Fruit fly (Drosophila melanogaster): ENCODE measurements around the gene CG7453.
A peak's percentile ranks its signal among the peaks of the same experiment; 100 is the strongest.

Gene CG7453

dm6 chrX:19147939-19148641, 31.9 kb upstream of the CG7453 start (continued):
- peak; percentile 53; the same call in 1 of the 3 replicates for TF ChIP-seq sr (GFP tag; IDR thresholded peaks at IDR 0.05)

- TF ChIP-seq CG2120 (GFP tag; optimal IDR thresholded peaks at IDR 0.05), result peak; percentile 48
- TF ChIP-seq Ets65A (GFP tag), result peak; percentile 40
- peak; percentile 52 for TF ChIP-seq sens (GFP tag)
- no peak for TF ChIP-seq dati (GFP tag; IDR thresholded peaks at IDR 0.05)
- TF ChIP-seq D19A (tag; optimal IDR thresholded peaks at IDR 0.05), result peak; percentile 26
- TF ChIP-seq Med (GFP tag), result peak; percentile 28
- no peak for TF ChIP-seq ham (GFP tag; IDR thresholded peaks at IDR 0.05)
- TF ChIP-seq slbo (GFP tag; IDR thresholded peaks at IDR 0.05), result 0 out of 2 replicates have a peak, but pooled peaks have one; percentile 5
These were observed 31.0 kb upstream of the CG7453 start for dm6 chrX:19148798-19149510.

dm6 chrX:19149511-19149876, 30.5 kb upstream of the CG7453 start:
- TF ChIP-seq Drgx (GFP tag; IDR thresholded peaks at IDR 0.05), result 0 out of 2 replicates have a peak, but pooled peaks have one; percentile 21
- no peak for TF ChIP-seq ab (GFP tag; optimal IDR thresholded peaks at IDR 0.05)
- no peak for TF ChIP-seq Max (GFP tag; optimal IDR thresholded peaks at IDR 0.05)
- 0 out of 3 replicates have a peak, but pooled peaks have one; percentile 24 for TF ChIP-seq CG6791 (GFP tag; IDR thresholded peaks at IDR 0.05; ENCODE audit: partially characterized antibody)

- no peak for TF ChIP-seq Hey (tag; optimal IDR thresholded peaks at IDR 0.05)
- no peak for TF ChIP-seq CG12236 (GFP tag; optimal IDR thresholded peaks at IDR 0.05)
- peak; percentile 78 for TF ChIP-seq dmrt99B (tag; optimal IDR thresholded peaks at IDR 0.05)
- peak; percentile 61 for TF ChIP-seq CG13424 (tag; optimal IDR thresholded peaks at IDR 0.05)
- peak; percentile 67 for TF ChIP-seq Xrp1 (GFP tag; IDR thresholded peaks at IDR 0.05)
- TF ChIP-seq tin (GFP tag; optimal IDR thresholded peaks at IDR 0.05), result peak; percentile 57
- peak; percentile 64 for TF ChIP-seq Ptx1 (GFP tag; IDR thresholded peaks at IDR 0.05)
- TF ChIP-seq lmd (GFP tag; IDR thresholded peaks at IDR 0.05), result peak; percentile 50; the same call in 1 of the 2 replicates
- 0 out of 2 replicates have a peak, but pooled peaks have one; percentile 19 for TF ChIP-seq CG11247 (GFP tag; IDR thresholded peaks at IDR 0.05)
- peak; percentile 66 for TF ChIP-seq CG12391 (tag; optimal IDR thresholded peaks at IDR 0.05)
- no peak for TF ChIP-seq abd-A (tag; optimal IDR thresholded peaks at IDR 0.05)
- TF ChIP-seq schlank (tag; optimal IDR thresholded peaks at IDR 0.05), result no peak
- TF ChIP-seq Med (GFP tag), result peak; percentile 67
- peak; percentile 71 for TF ChIP-seq CG2712 (tag; optimal IDR thresholded peaks at IDR 0.05)
- TF ChIP-seq lbe (GFP tag; optimal IDR thresholded peaks at IDR 0.05), result peak; percentile 58
- TF ChIP-seq HHEX (GFP tag; optimal IDR thresholded peaks at IDR 0.05), result peak; percentile 40
- TF ChIP-seq hkb (optimal IDR thresholded peaks at IDR 0.05), result no peak
- TF ChIP-seq hkb (GFP tag; IDR thresholded peaks at IDR 0.05), result peak; percentile 59
- TF ChIP-seq Max (GFP tag; optimal IDR thresholded peaks at IDR 0.05), result peak; percentile 55
- TF ChIP-seq so (GFP tag; IDR thresholded peaks at IDR 0.05), result 0 out of 3 replicates have a peak, but pooled peaks have one; percentile 8
- no peak for TF ChIP-seq sr (GFP tag; IDR thresholded peaks at IDR 0.05)
- TF ChIP-seq dysf (GFP tag; IDR thresholded peaks at IDR 0.05), result peak; percentile 61
- peak in 1 of 3 experiments; percentile 64 for TF ChIP-seq lola (GFP tag; optimal IDR thresholded peaks at IDR 0.05)
- peak; percentile 38 for TF ChIP-seq NfI (GFP tag; optimal IDR thresholded peaks at IDR 0.05)
- no peak for TF ChIP-seq psq (GFP tag; optimal IDR thresholded peaks at IDR 0.05)
- TF ChIP-seq CkIIα-i1 (GFP tag; IDR thresholded peaks at IDR 0.05), result no peak
- TF ChIP-seq nmo (GFP tag; optimal IDR thresholded peaks at IDR 0.05), result peak; percentile 72
- TF ChIP-seq trem (tag; optimal IDR thresholded peaks at IDR 0.05), result no peak
- no peak for TF ChIP-seq ems (GFP tag; optimal IDR thresholded peaks at IDR 0.05)
- TF ChIP-seq CG9727 (GFP tag; optimal IDR thresholded peaks at IDR 0.05), result peak; percentile 73
- TF ChIP-seq wor (GFP tag; IDR thresholded peaks at IDR 0.05), result peak; percentile 27; the same call in 1 of the 2 replicates
- peak; percentile 49 for TF ChIP-seq CG10654 (GFP tag; optimal IDR thresholded peaks at IDR 0.05)
These were observed 27.2 kb upstream of the CG7453 start for dm6 chrX:19152570-19153287.
